Worm (Caenorhabditis elegans) whole organism, late embryonic: ENCODE results near the gene calu-1.

Experiments used
- elt-2 ChIP-seq: sonication (generic microtip); optimal IDR thresholded peaks from 2 replicates; lab custom pipeline; 2016; ENCODE audit warnings: missing genetic modification reagents, missing genetic modification characterization, missing compliant biosample characterization
- hlh-30 ChIP-seq: sonication (generic microtip); optimal IDR thresholded peaks from 2 replicates; lab custom pipeline; 2017; ENCODE audit warnings: antibody characterized with exemption, missing genetic modification characterization, missing compliant biosample characterization; ENCODE audit not compliant: insufficient read depth
- pag-3 ChIP-seq: sonication (generic microtip); optimal IDR thresholded peaks from 2 replicates; lab custom pipeline; 2016; ENCODE audit warnings: missing compliant biosample characterization, missing genetic modification characterization, borderline replicate concordance
- ref-2 ChIP-seq: sonication (generic microtip); optimal IDR thresholded peaks from 2 replicates; lab custom pipeline; 2016; ENCODE audit warnings: missing genetic modification characterization, missing compliant biosample characterization

DNA sequence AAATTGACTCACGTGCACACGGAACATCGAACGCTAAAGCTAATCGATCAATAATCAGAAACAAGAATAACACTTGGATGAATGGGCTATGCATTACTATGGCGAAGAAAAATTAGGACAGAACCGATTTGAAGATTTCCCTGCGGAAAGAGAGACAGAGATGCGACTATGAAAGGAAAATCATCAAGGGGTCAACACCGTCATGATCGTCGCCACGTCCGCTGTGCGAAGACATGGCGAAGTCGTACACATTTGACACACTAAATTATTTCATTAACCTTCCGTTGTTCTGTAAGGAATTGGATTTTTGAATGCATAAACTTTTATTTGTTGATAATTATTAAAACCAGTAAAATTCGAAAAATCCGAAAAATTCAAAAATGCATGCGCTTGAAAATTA, 1.5 kb downstream of the calu-1 start, which contains the start of gene M03F4.6:
- TF ChIP-seq pag-3 (no peak), ref-2 (tag; lab: Kevin White, UChicago) (no peak), elt-2 (tag; lab: Kevin White, UChicago) (no peak), hlh-30 (tag; lab: Kevin White, UChicago) (no peak)
